Worm (Caenorhabditis elegans) whole organism, young adult: ENCODE results near the gene T26C5.5.

Experiments
- B0035.1 ChIP-seq: sonication (generic microtip); optimal IDR thresholded peaks from 2 replicates; lab custom pipeline; 2016; ENCODE audit warnings: missing genetic modification characterization, mild to moderate bottlenecking, missing compliant biosample characterization, missing genotype, missing genetic modification reagents
- Y79H2A.3 ChIP-seq: fragments of 200-800 bp; sonication (Bioruptor generic); conservative IDR thresholded peaks from 2 replicates; pipeline ENCODE4 v1.3.6; 2022; ENCODE audit warnings: missing genetic modification reagents, missing genetic modification characterization, missing compliant biosample characterization
- ama-1 ChIP-seq, 3 experiments: fragments of 150-350 bp in 1 of 3; sonication (generic microtip) in 2 of 3; optimal IDR thresholded peaks; 2 replicates each; lab custom pipeline; 2014 to 2018; ENCODE audit warnings: missing biosample characterization in 2 of 3, missing genetic modification characterization in 2 of 3, missing genetic modification reagents in 2 of 3
- aptf-2 ChIP-seq: fragments of 200-800 bp; sonication (Bioruptor generic); conservative IDR thresholded peaks from 2 replicates; pipeline ENCODE4 v1.3.6; 2022; ENCODE audit warnings: missing genetic modification reagents, missing genetic modification characterization, missing compliant biosample characterization
- cebp-1 ChIP-seq, 2 experiments: fragments of 200-800 bp in 1 of 2; sonication (Bioruptor generic) in 1 of 2; sonication (generic microtip) in 1 of 2; IDR thresholded peaks in 1 of 2; optimal IDR thresholded peaks in 1 of 2; 2 replicates each; pipeline versions ENCODE4 v1.3.6 to Lab custom; 2017 to 2022; ENCODE audit warnings: missing compliant biosample characterization in 2 of 2, missing genetic modification characterization in 2 of 2, mild to moderate bottlenecking in 1 of 2, missing genetic modification reagents in 1 of 2, moderate library complexity in 1 of 2
- ceh-40 ChIP-seq: fragments of 200-800 bp; sonication (Bioruptor generic); IDR thresholded peaks from 2 replicates; pipeline ENCODE4 v1.3.6; 2022; ENCODE audit warnings: missing genetic modification characterization, missing compliant biosample characterization
- efl-1 ChIP-seq: fragments of 150-350 bp; optimal IDR thresholded peaks from 2 replicates; lab custom pipeline; 2014; ENCODE audit warnings: missing biosample characterization, missing genetic modification reagents, missing genetic modification characterization
- ets-4 ChIP-seq: fragments of 200-800 bp; sonication (Bioruptor generic); optimal IDR thresholded peaks from 2 replicates; lab custom pipeline; 2018; ENCODE audit warnings: mild to moderate bottlenecking, missing genetic modification characterization, missing compliant biosample characterization
- lsl-1 ChIP-seq: fragments of 200-800 bp; sonication (Bioruptor generic); optimal IDR thresholded peaks from 2 replicates; lab custom pipeline; 2018; ENCODE audit warnings: mild to moderate bottlenecking, missing genetic modification characterization, moderate library complexity, missing compliant biosample characterization
- mel-28 ChIP-seq: sonication (generic microtip); optimal IDR thresholded peaks from 2 replicates; lab custom pipeline; 2016; ENCODE audit warnings: borderline replicate concordance, mild to moderate bottlenecking, missing genetic modification characterization, missing compliant biosample characterization
- pha-4 ChIP-seq: fragments of 150-350 bp; sonication (generic microtip); optimal IDR thresholded peaks from 2 replicates; lab custom pipeline; 2014; ENCODE audit warnings: missing biosample characterization, missing genetic modification reagents, missing genetic modification characterization
- rcor-1 ChIP-seq: fragments of 200-800 bp; sonication (Bioruptor generic); IDR thresholded peaks from 2 replicates; pipeline ENCODE4 v1.3.6; 2022; ENCODE audit warnings: missing genetic modification reagents, missing genetic modification characterization, missing compliant biosample characterization
- snpc-4 ChIP-seq, 5 experiments: fragments of 150-350 bp in 1 of 5; sonication (generic microtip) in 4 of 5; optimal IDR thresholded peaks; 2 replicates each; lab custom pipeline; 2014 to 2018; ENCODE audit warnings: missing genetic modification characterization in 5 of 5, missing biosample characterization in 3 of 5, antibody characterized with exemption in 2 of 5, mild to moderate bottlenecking in 2 of 5, missing compliant biosample characterization in 2 of 5, missing genotype in 2 of 5, moderate library complexity in 2 of 5, missing genetic modification reagents in 1 of 5
- ztf-22 ChIP-seq: fragments of 200-800 bp; sonication (Bioruptor generic); optimal IDR thresholded peaks from 2 replicates; lab custom pipeline; 2018; ENCODE audit warnings: mild to moderate bottlenecking, missing genetic modification characterization, moderate library complexity, missing compliant biosample characterization

DNA sequence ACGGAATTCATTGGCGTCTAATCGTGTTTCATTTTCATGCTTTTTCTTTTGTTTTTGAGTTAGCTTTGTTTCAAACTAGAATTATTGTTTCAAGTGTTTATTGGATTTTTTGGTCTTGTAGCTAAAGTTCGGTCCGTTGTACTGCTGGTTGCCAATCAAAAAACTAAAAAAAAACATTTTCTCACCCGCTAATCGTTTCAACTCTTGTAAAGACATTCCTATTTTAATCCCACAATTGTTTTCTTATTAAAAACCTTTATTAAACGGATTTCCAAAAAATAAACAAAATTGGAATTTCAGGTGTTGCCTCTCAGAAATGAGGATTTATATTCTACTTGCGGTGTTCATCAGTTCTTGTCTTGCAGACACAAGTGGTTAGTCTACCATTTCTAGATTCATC, 13.6 kb downstream of the T26C5.5 start, which contains the start of gene T26C5.2:
- TF ChIP-seq cebp-1 (GFP tag; IDR thresholded peaks at IDR 0.05; lab: Robert Waterston, UW) (no peak), cebp-1 (tag; optimal IDR thresholded peaks at IDR 0.05; lab: Kevin White, UChicago) (no peak), ama-1 (optimal IDR thresholded peaks at IDR 0.05; lab: Kevin White, UChicago) (no peak), ama-1 (GFP tag; optimal IDR thresholded peaks at IDR 0.05; lab: Kevin White, UChicago) (no peak), snpc-4 (GFP tag; optimal IDR thresholded peaks at IDR 0.05; lab: Kevin White, UChicago) (no peak), snpc-4 (tag; optimal IDR thresholded peaks at IDR 0.05; lab: Kevin White, UChicago) (no peak), rcor-1 (GFP tag; lab: Robert Waterston, UW) (no peak), B0035.1 (tag; lab: Kevin White, UChicago) (no peak), lsl-1 (GFP tag; lab: Kevin White, UChicago) (no peak), Y79H2A.3 (GFP tag; lab: Robert Waterston, UW) (no peak), aptf-2 (GFP tag; lab: Robert Waterston, UW) (no peak), mel-28 (tag; lab: Kevin White, UChicago) (no peak), ceh-40 (no peak), pha-4 (tag; lab: Kevin White, UChicago) (no peak), ets-4 (GFP tag; lab: Kevin White, UChicago) (no peak), ztf-22 (GFP tag; lab: Kevin White, UChicago) (no peak), efl-1 (GFP tag; lab: Kevin White, UChicago) (no peak)
